Worm (Caenorhabditis elegans) whole organism, young adult: ENCODE results near the gene C03B8.3.

Source experiments
- B0336.3 ChIP-seq: fragments of 200-800 bp; sonication (Bioruptor generic); IDR thresholded peaks from 2 replicates; pipeline ENCODE4 v1.3.6; 2022; ENCODE audit warnings: missing genetic modification characterization, missing compliant biosample characterization
- F57C9.4 ChIP-seq: sonication (generic microtip); optimal IDR thresholded peaks from 2 replicates; lab custom pipeline; 2017; ENCODE audit warnings: mild to moderate bottlenecking, missing genetic modification characterization, missing compliant biosample characterization
- T07F8.4 ChIP-seq: sonication (generic microtip); optimal IDR thresholded peaks from 2 replicates; lab custom pipeline; 2016; ENCODE audit warnings: mild to moderate bottlenecking, missing genetic modification characterization, moderate library complexity, missing compliant biosample characterization
- Y53F4B.3 ChIP-seq: fragments of 200-800 bp; sonication (Bioruptor generic); IDR thresholded peaks from 2 replicates; pipeline ENCODE4 v1.3.6; 2022; ENCODE audit warnings: missing genetic modification reagents, missing genetic modification characterization, missing compliant biosample characterization
- Y53G8AR.9 ChIP-seq: fragments of 200-800 bp; sonication (Bioruptor generic); conservative IDR thresholded peaks from 2 replicates; pipeline ENCODE4 v1.3.6; 2022; ENCODE audit warnings: missing genetic modification reagents, missing genetic modification characterization, missing compliant biosample characterization
- ZK185.1 ChIP-seq: sonication (generic microtip); optimal IDR thresholded peaks from 2 replicates; lab custom pipeline; 2016; ENCODE audit warnings: mild to moderate bottlenecking, missing genetic modification characterization, missing compliant biosample characterization; ENCODE audit not compliant: poor library complexity, severe bottlenecking
- aptf-3 ChIP-seq: fragments of 200-800 bp; sonication (Bioruptor generic); IDR thresholded peaks from 2 replicates; pipeline ENCODE4 v1.3.6; 2022; ENCODE audit warnings: missing genetic modification characterization, missing compliant biosample characterization
- attf-3 ChIP-seq: fragments of 200-800 bp; sonication (Bioruptor generic); conservative IDR thresholded peaks from 2 replicates; pipeline ENCODE4 v1.3.6; 2022; ENCODE audit warnings: missing genetic modification reagents, missing genetic modification characterization, missing compliant biosample characterization
- attf-5 ChIP-seq: fragments of 200-800 bp; sonication (Bioruptor generic); optimal IDR thresholded peaks from 2 replicates; lab custom pipeline; 2018; ENCODE audit warnings: mild to moderate bottlenecking, missing genetic modification characterization, missing compliant biosample characterization
- cebp-1 ChIP-seq, 2 experiments: fragments of 200-800 bp in 1 of 2; sonication (Bioruptor generic) in 1 of 2; sonication (generic microtip) in 1 of 2; IDR thresholded peaks in 1 of 2; optimal IDR thresholded peaks in 1 of 2; 2 replicates each; pipeline versions ENCODE4 v1.3.6 to Lab custom; 2017 to 2022; ENCODE audit warnings: missing compliant biosample characterization in 2 of 2, missing genetic modification characterization in 2 of 2, mild to moderate bottlenecking in 1 of 2, missing genetic modification reagents in 1 of 2, moderate library complexity in 1 of 2
- ceh-40 ChIP-seq: fragments of 200-800 bp; sonication (Bioruptor generic); IDR thresholded peaks from 2 replicates; pipeline ENCODE4 v1.3.6; 2022; ENCODE audit warnings: missing genetic modification characterization, missing compliant biosample characterization
- ceh-91 ChIP-seq: fragments of 200-800 bp; sonication (Bioruptor generic); IDR thresholded peaks from 2 replicates; pipeline ENCODE4 v1.3.6; 2022; ENCODE audit warnings: missing genetic modification reagents, missing genetic modification characterization, missing compliant biosample characterization
- chd-7 ChIP-seq: sonication (generic microtip); optimal IDR thresholded peaks from 2 replicates; lab custom pipeline; 2016; ENCODE audit warnings: mild to moderate bottlenecking, missing genetic modification characterization, moderate library complexity, missing compliant biosample characterization
- die-1 ChIP-seq: sonication (generic microtip); optimal IDR thresholded peaks from 2 replicates; lab custom pipeline; 2016; ENCODE audit warnings: missing genotype, mild to moderate bottlenecking, missing genetic modification characterization, missing compliant biosample characterization
- dox-1 ChIP-seq: fragments of 200-800 bp; sonication (Bioruptor generic); IDR thresholded peaks from 2 replicates; pipeline ENCODE4 v1.3.6; 2022; ENCODE audit warnings: missing genetic modification reagents, missing genetic modification characterization, missing compliant biosample characterization
- ets-4 ChIP-seq: fragments of 200-800 bp; sonication (Bioruptor generic); optimal IDR thresholded peaks from 2 replicates; lab custom pipeline; 2018; ENCODE audit warnings: mild to moderate bottlenecking, missing genetic modification characterization, missing compliant biosample characterization
- hlh-12 ChIP-seq: sonication (generic microtip); optimal IDR thresholded peaks from 2 replicates; lab custom pipeline; 2016; ENCODE audit warnings: missing genetic modification characterization, missing compliant biosample characterization
- hmg-1.2 ChIP-seq: fragments of 200-800 bp; sonication (Bioruptor generic); IDR thresholded peaks from 2 replicates; pipeline ENCODE4 v1.3.6; 2022; ENCODE audit warnings: missing genetic modification reagents, missing genetic modification characterization, missing compliant biosample characterization
- let-607 ChIP-seq, 2 experiments: fragments of 200-800 bp in 1 of 2; sonication (Bioruptor generic) in 1 of 2; sonication (generic microtip) in 1 of 2; optimal IDR thresholded peaks; 2 replicates each; lab custom pipeline; 2016 to 2018; ENCODE audit warnings: mild to moderate bottlenecking in 2 of 2, missing compliant biosample characterization in 2 of 2, missing genetic modification characterization in 2 of 2, moderate library complexity in 2 of 2, missing genotype in 1 of 2
- lin-40 ChIP-seq: sonication (generic microtip); optimal IDR thresholded peaks from 2 replicates; lab custom pipeline; 2016; ENCODE audit warnings: missing genetic modification characterization, mild to moderate bottlenecking, missing compliant biosample characterization, missing genotype, missing genetic modification reagents
- lin-54 ChIP-seq: fragments of 200-800 bp; sonication (Bioruptor generic); optimal IDR thresholded peaks from 2 replicates; lab custom pipeline; 2018; ENCODE audit warnings: mild to moderate bottlenecking, missing genetic modification characterization, missing compliant biosample characterization
- lir-1 ChIP-seq: fragments of 200-800 bp; sonication (Bioruptor generic); conservative IDR thresholded peaks from 2 replicates; pipeline ENCODE4 v1.3.6; 2022; ENCODE audit warnings: missing genetic modification reagents, missing genetic modification characterization, missing compliant biosample characterization
- madf-10 ChIP-seq: sonication (generic microtip); optimal IDR thresholded peaks from 2 replicates; lab custom pipeline; 2016; ENCODE audit warnings: mild to moderate bottlenecking, missing genetic modification characterization, missing compliant biosample characterization
- madf-3 ChIP-seq: fragments of 200-800 bp; sonication (Bioruptor generic); IDR thresholded peaks from 2 replicates; pipeline ENCODE4 v1.3.6; 2022; ENCODE audit warnings: missing genetic modification reagents, missing genetic modification characterization, missing compliant biosample characterization
- madf-6 ChIP-seq: fragments of 200-800 bp; sonication (Bioruptor generic); IDR thresholded peaks from 2 replicates; pipeline ENCODE4 v1.3.6; 2022; ENCODE audit warnings: missing genetic modification reagents, missing genetic modification characterization, missing compliant biosample characterization
- mxl-1 ChIP-seq: sonication (generic microtip); optimal IDR thresholded peaks from 2 replicates; lab custom pipeline; 2016; ENCODE audit warnings: missing genetic modification characterization, missing compliant biosample characterization
- nfya-1 ChIP-seq: sonication (generic microtip); optimal IDR thresholded peaks from 2 replicates; lab custom pipeline; 2017; ENCODE audit warnings: antibody characterized with exemption, missing compliant biosample characterization, missing genetic modification characterization, borderline replicate concordance; ENCODE audit not compliant: insufficient read depth
- nfyb-1 ChIP-seq: fragments of 200-800 bp; sonication (Bioruptor generic); IDR thresholded peaks from 2 replicates; pipeline ENCODE4 v1.3.6; 2022; ENCODE audit warnings: missing genetic modification reagents, missing genetic modification characterization, missing compliant biosample characterization
- nhr-120 ChIP-seq: fragments of 200-800 bp; sonication (Bioruptor generic); IDR thresholded peaks from 2 replicates; pipeline ENCODE4 v1.3.6; 2022; ENCODE audit warnings: missing genetic modification characterization, missing compliant biosample characterization
- nhr-90 ChIP-seq: sonication (generic microtip); optimal IDR thresholded peaks from 2 replicates; lab custom pipeline; 2016; ENCODE audit warnings: missing genotype, mild to moderate bottlenecking, missing genetic modification characterization, missing compliant biosample characterization
- repo-1 ChIP-seq: sonication (generic microtip); optimal IDR thresholded peaks from 2 replicates; lab custom pipeline; 2017; ENCODE audit warnings: mild to moderate bottlenecking, missing genetic modification characterization, missing compliant biosample characterization
- sea-2 ChIP-seq: fragments of 200-800 bp; sonication (Bioruptor generic); IDR thresholded peaks from 2 replicates; pipeline ENCODE4 v1.3.6; 2022; ENCODE audit warnings: missing genetic modification characterization, missing compliant biosample characterization
- snpc-1.1 ChIP-seq: sonication (generic microtip); optimal IDR thresholded peaks from 2 replicates; lab custom pipeline; 2017; ENCODE audit warnings: missing genetic modification characterization, mild to moderate bottlenecking, missing compliant biosample characterization, antibody characterized with exemption, moderate library complexity, missing genotype, missing genetic modification reagents; ENCODE audit not compliant: insufficient read depth
- snpc-4 ChIP-seq, 5 experiments: fragments of 150-350 bp in 1 of 5; sonication (generic microtip) in 4 of 5; optimal IDR thresholded peaks; 2 replicates each; lab custom pipeline; 2014 to 2018; ENCODE audit warnings: missing genetic modification characterization in 5 of 5, missing biosample characterization in 3 of 5, antibody characterized with exemption in 2 of 5, mild to moderate bottlenecking in 2 of 5, missing compliant biosample characterization in 2 of 5, missing genotype in 2 of 5, moderate library complexity in 2 of 5, missing genetic modification reagents in 1 of 5
- somi-1 ChIP-seq: fragments of 200-800 bp; sonication (Bioruptor generic); optimal IDR thresholded peaks from 2 replicates; lab custom pipeline; 2018; ENCODE audit warnings: mild to moderate bottlenecking, missing genetic modification characterization, missing compliant biosample characterization
- tbp1 ChIP-seq: fragments of 200-800 bp; sonication (Bioruptor generic); optimal IDR thresholded peaks from 2 replicates; lab custom pipeline; 2018; ENCODE audit warnings: mild to moderate bottlenecking, missing genetic modification characterization, missing compliant biosample characterization
- tbx-9 ChIP-seq: sonication (generic microtip); optimal IDR thresholded peaks from 2 replicates; lab custom pipeline; 2016; ENCODE audit warnings: borderline replicate concordance, missing genetic modification characterization, inconsistent platforms, missing compliant biosample characterization
- tlf-1 ChIP-seq: fragments of 200-800 bp; sonication (Bioruptor generic); optimal IDR thresholded peaks from 2 replicates; lab custom pipeline; 2018; ENCODE audit warnings: mild to moderate bottlenecking, missing genetic modification characterization, missing compliant biosample characterization
- ztf-22 ChIP-seq: fragments of 200-800 bp; sonication (Bioruptor generic); optimal IDR thresholded peaks from 2 replicates; lab custom pipeline; 2018; ENCODE audit warnings: mild to moderate bottlenecking, missing genetic modification characterization, moderate library complexity, missing compliant biosample characterization
- ztf-26 ChIP-seq: sonication (generic microtip); optimal IDR thresholded peaks from 2 replicates; lab custom pipeline; 2017; ENCODE audit warnings: missing genetic modification characterization, missing compliant biosample characterization
- ztf-3 ChIP-seq: fragments of 200-800 bp; sonication (Bioruptor generic); optimal IDR thresholded peaks from 2 replicates; lab custom pipeline; 2018; ENCODE audit warnings: mild to moderate bottlenecking, missing genetic modification characterization, missing compliant biosample characterization

Gene C03B8.3

ce11 chrIII:7711495-7711894 lies 614 bp upstream of the C03B8.3 start:
- TF ChIP-seq cebp-1 (GFP tag; IDR thresholded peaks at IDR 0.05; lab: Robert Waterston, UW) = no peak
- TF ChIP-seq cebp-1 (tag; optimal IDR thresholded peaks at IDR 0.05; lab: Kevin White, UChicago) = peak; percentile 73
- 0 out of 2 replicates have a peak, but pooled peaks have one; percentile 52 for TF ChIP-seq madf-3 (GFP tag; lab: Robert Waterston, UW)
- no peak for TF ChIP-seq die-1 (tag; lab: Kevin White, UChicago)
- no peak for TF ChIP-seq repo-1 (tag; lab: Kevin White, UChicago)
- TF ChIP-seq snpc-1.1 (tag; lab: Kevin White, UChicago) = peak; percentile 31
- no peak for TF ChIP-seq hlh-12
- TF ChIP-seq ztf-26 (tag; lab: Kevin White, UChicago) = no peak

ce11 chrIII:7715151-7715550 lies 3.0 kb downstream of the C03B8.3 start:
- peak; percentile 83 for TF ChIP-seq attf-3 (GFP tag; lab: Robert Waterston, UW)

ce11 chrIII:7716550-7716949 lies 4.4 kb downstream of the C03B8.3 start:
- TF ChIP-seq dox-1 (GFP tag; lab: Robert Waterston, UW) (no peak), hmg-1.2 (0 out of 2 replicates have a peak, but pooled peaks have one; percentile 14)

ce11 chrIII:7718318-7718717 lies 6.2 kb downstream of the C03B8.3 start:
- TF ChIP-seq lin-40 (tag; lab: Kevin White, UChicago) = peak; percentile 59
- TF ChIP-seq somi-1 (GFP tag; lab: Kevin White, UChicago) = peak; percentile 71
- TF ChIP-seq ztf-22 = no peak
- TF ChIP-seq nfya-1 (tag; lab: Kevin White, UChicago) = no peak
- no peak for TF ChIP-seq ceh-40 (GFP tag; lab: Robert Waterston, UW)
- peak; percentile 25 for TF ChIP-seq madf-10 (tag; lab: Kevin White, UChicago)
- no peak for TF ChIP-seq ztf-3 (GFP tag; lab: Kevin White, UChicago)
- peak; percentile 78 to 85 for TF ChIP-seq let-607 (tag; optimal IDR thresholded peaks at IDR 0.05; lab: Kevin White, UChicago)
- TF ChIP-seq ztf-26 (tag; lab: Kevin White, UChicago) = peak; percentile 48
- TF ChIP-seq B0336.3 (GFP tag; lab: Robert Waterston, UW) = no peak
- no peak for TF ChIP-seq Y53F4B.3 (GFP tag; lab: Robert Waterston, UW)
- no peak for TF ChIP-seq tbx-9 (tag; lab: Kevin White, UChicago)
- no peak for TF ChIP-seq ceh-91 (GFP tag; lab: Robert Waterston, UW)
- TF ChIP-seq attf-5 (GFP tag; lab: Kevin White, UChicago) = peak; percentile 86
- TF ChIP-seq snpc-4 (GFP tag; optimal IDR thresholded peaks at IDR 0.05; lab: Kevin White, UChicago) = no peak
- peak in 2 of 4 experiments; percentile 7 to 68 for TF ChIP-seq snpc-4 (tag; optimal IDR thresholded peaks at IDR 0.05; lab: Kevin White, UChicago)
- TF ChIP-seq T07F8.4 (tag; lab: Kevin White, UChicago) = no peak
- no peak for TF ChIP-seq sea-2
- no peak for TF ChIP-seq ZK185.1
- no peak for TF ChIP-seq F57C9.4 (tag; lab: Kevin White, UChicago)
- TF ChIP-seq aptf-3 (GFP tag; lab: Robert Waterston, UW) = no peak
- TF ChIP-seq ets-4 = peak; percentile 34
- TF ChIP-seq tbp1 (GFP tag; lab: Kevin White, UChicago) = peak; percentile 38
- TF ChIP-seq hmg-1.2 = peak; percentile 62; the same call in 1 of the 2 replicates
- peak; percentile 47 for TF ChIP-seq nhr-90 (tag; lab: Kevin White, UChicago)
- peak; percentile 13 for TF ChIP-seq chd-7
- TF ChIP-seq nhr-120 = no peak
- TF ChIP-seq tlf-1 (GFP tag; lab: Kevin White, UChicago) = peak; percentile 3
- TF ChIP-seq lir-1 (GFP tag; lab: Robert Waterston, UW) = no peak
- no peak for TF ChIP-seq madf-6 (GFP tag; lab: Robert Waterston, UW)
- peak; percentile 33; the same call in 1 of the 2 replicates for TF ChIP-seq nfyb-1 (GFP tag; lab: Robert Waterston, UW)
- TF ChIP-seq die-1 (tag; lab: Kevin White, UChicago) = no peak
- TF ChIP-seq dox-1 (GFP tag; lab: Robert Waterston, UW) = peak; percentile 82
- peak; percentile 45 for TF ChIP-seq lin-54
- peak; percentile 54; the same call in 1 of the 2 replicates for TF ChIP-seq Y53G8AR.9 (GFP tag; lab: Robert Waterston, UW)
- no peak for TF ChIP-seq mxl-1 (tag; lab: Kevin White, UChicago)
